Fruit fly (Drosophila melanogaster) whole organism, embryonic: Measurements from ENCODE around the gene CG18577.

Experiments
- BEAF-32 ChIP-seq: fragments of 200-800 bp; sonication (Bioruptor generic); optimal IDR thresholded peaks from 3 replicates; lab custom pipeline; 2017; ENCODE audit warnings: missing biosample characterization, missing genetic modification characterization, mild to moderate bottlenecking, moderate library complexity, missing genetic modification reagents
- Bgb ChIP-seq: fragments of 200-800 bp; sonication (Bioruptor generic); IDR thresholded peaks from 2 replicates; pipeline ENCODE4 v1.3.6; 2022; ENCODE audit warnings: missing biosample characterization, missing genetic modification characterization; ENCODE audit not compliant: partially characterized antibody
- CG1024 ChIP-seq: fragments of 200-800 bp; sonication (Bioruptor generic); IDR thresholded peaks from 2 replicates; pipeline ENCODE4 v1.3.6; 2022; ENCODE audit warnings: missing biosample characterization, missing genetic modification characterization
- CG10267 ChIP-seq: fragments of 200-800 bp; sonication (Bioruptor generic); optimal IDR thresholded peaks from 2 replicates; lab custom pipeline; 2018; ENCODE audit warnings: missing biosample characterization, mild to moderate bottlenecking, missing genetic modification characterization, moderate library complexity
- CG10462 ChIP-seq: fragments of 200-800 bp; sonication (Bioruptor generic); optimal IDR thresholded peaks from 2 replicates; lab custom pipeline; 2016; ENCODE audit warnings: missing biosample characterization, missing genetic modification characterization
- CG12236 ChIP-seq: fragments of 200-800 bp; sonication (Bioruptor generic); optimal IDR thresholded peaks from 2 replicates; lab custom pipeline; 2016; ENCODE audit warnings: missing biosample characterization, missing genetic modification characterization
- CG13424 ChIP-seq: fragments of 200-800 bp; sonication (Bioruptor generic); optimal IDR thresholded peaks from 2 replicates; lab custom pipeline; 2019; ENCODE audit warnings: missing biosample characterization, mild to moderate bottlenecking, missing genetic modification characterization, moderate library complexity
- CG14441 ChIP-seq: fragments of 200-800 bp; sonication (Bioruptor generic); IDR thresholded peaks from 2 replicates; pipeline ENCODE4 v1.3.6; 2022; ENCODE audit warnings: missing biosample characterization, missing genetic modification characterization
- CG15269 ChIP-seq: fragments of 200-800 bp; sonication (Bioruptor generic); optimal IDR thresholded peaks from 2 replicates; lab custom pipeline; 2018; ENCODE audit warnings: missing biosample characterization, mild to moderate bottlenecking, missing genetic modification characterization, moderate library complexity
- CG15514 ChIP-seq: fragments of 200-800 bp; sonication (Bioruptor generic); optimal IDR thresholded peaks from 3 replicates; lab custom pipeline; 2017; ENCODE audit warnings: missing biosample characterization, missing genetic modification characterization, mild to moderate bottlenecking, moderate library complexity, missing genetic modification reagents
- CG1647 ChIP-seq: fragments of 200-800 bp; sonication (Bioruptor generic); optimal IDR thresholded peaks from 3 replicates; lab custom pipeline; 2016; ENCODE audit warnings: missing biosample characterization, missing genetic modification characterization
- CG17361 ChIP-seq: fragments of 200-800 bp; sonication (Bioruptor generic); IDR thresholded peaks from 3 replicates; pipeline ENCODE4 v1.3.6; 2022; ENCODE audit warnings: missing biosample characterization, missing genetic modification characterization
- CG17912 ChIP-seq: fragments of 200-800 bp; sonication (Bioruptor generic); optimal IDR thresholded peaks from 2 replicates; lab custom pipeline; 2018; ENCODE audit warnings: missing biosample characterization, mild to moderate bottlenecking, missing genetic modification characterization
- CG18262 ChIP-seq: fragments of 200-800 bp; optimal IDR thresholded peaks from 3 replicates; lab custom pipeline; 2019; ENCODE audit warnings: missing biosample characterization, mild to moderate bottlenecking, missing genetic modification characterization, moderate library complexity
- CG2678 ChIP-seq: fragments of 200-800 bp; sonication (Bioruptor generic); optimal IDR thresholded peaks from 3 replicates; lab custom pipeline; 2019; ENCODE audit warnings: missing biosample characterization, mild to moderate bottlenecking, missing genetic modification characterization, moderate library complexity
- CG32772 ChIP-seq: fragments of 200-800 bp; sonication (Bioruptor generic); IDR thresholded peaks from 2 replicates; pipeline ENCODE4 v1.3.6; 2022; ENCODE audit warnings: missing biosample characterization, missing genetic modification characterization
- CG3838 ChIP-seq: fragments of 200-800 bp; sonication (Bioruptor generic); optimal IDR thresholded peaks from 3 replicates; lab custom pipeline; 2016; ENCODE audit warnings: missing biosample characterization, missing genetic modification characterization
- CG4707 ChIP-seq: fragments of 200-800 bp; sonication (Bioruptor generic); optimal IDR thresholded peaks from 2 replicates; lab custom pipeline; 2018; ENCODE audit warnings: missing biosample characterization, mild to moderate bottlenecking, missing genetic modification characterization, moderate library complexity
- CG6254 ChIP-seq: fragments of 200-800 bp; sonication (Bioruptor generic); optimal IDR thresholded peaks from 3 replicates; lab custom pipeline; 2017; ENCODE audit warnings: mild to moderate bottlenecking, missing biosample characterization, missing genetic modification reagents, missing genetic modification characterization
- CG7839 ChIP-seq: fragments of 200-800 bp; sonication (Bioruptor generic); optimal IDR thresholded peaks from 3 replicates; lab custom pipeline; 2018; ENCODE audit warnings: missing biosample characterization, mild to moderate bottlenecking, missing genetic modification characterization, moderate library complexity
- CG8478 ChIP-seq: fragments of >200 bp; optimal IDR thresholded peaks from 2 replicates; lab custom pipeline; 2018
- CoRest ChIP-seq: fragments of 200-800 bp; sonication (Bioruptor generic); optimal IDR thresholded peaks from 3 replicates; lab custom pipeline; 2018; ENCODE audit warnings: missing biosample characterization, mild to moderate bottlenecking, missing genetic modification characterization, moderate library complexity
- D ChIP-seq, 2 experiments: fragments of 200-800 bp in 1 of 2; fragments of >200 bp in 1 of 2; sonication (Bioruptor generic) in 1 of 2; optimal IDR thresholded peaks; 2 replicates in 1 of 2; 3 replicates in 1 of 2; lab custom pipeline; 2017; ENCODE audit warnings: mild to moderate bottlenecking in 1 of 2, missing biosample characterization in 1 of 2, missing genetic modification characterization in 1 of 2, missing genetic modification reagents in 1 of 2
- Dll ChIP-seq: fragments of 200-800 bp; sonication (Bioruptor generic); IDR thresholded peaks from 4 replicates; pipeline ENCODE4 v1.3.6; 2022; ENCODE audit warnings: missing biosample characterization, missing genetic modification characterization; ENCODE audit not compliant: partially characterized antibody
- Drgx ChIP-seq: fragments of 200-800 bp; sonication (Bioruptor generic); IDR thresholded peaks from 2 replicates; pipeline ENCODE4 v1.3.6; 2022; ENCODE audit warnings: missing biosample characterization, missing genetic modification characterization
- ERR ChIP-seq: fragments of 200-800 bp; sonication (Bioruptor generic); optimal IDR thresholded peaks from 2 replicates; lab custom pipeline; 2016; ENCODE audit warnings: missing biosample characterization, missing genetic modification characterization
- H2.0 ChIP-seq: fragments of 200-800 bp; sonication (Bioruptor generic); IDR thresholded peaks from 2 replicates; pipeline ENCODE4 v1.3.6; 2022; ENCODE audit warnings: missing biosample characterization, missing genetic modification characterization
- Jarid2 ChIP-seq: fragments of 200-800 bp; sonication (Bioruptor generic); optimal IDR thresholded peaks from 3 replicates; lab custom pipeline; 2017; ENCODE audit warnings: mild to moderate bottlenecking, missing biosample characterization, missing genetic modification reagents, missing genetic modification characterization
- MESR4 ChIP-seq: fragments of 200-800 bp; sonication (Bioruptor generic); optimal IDR thresholded peaks from 2 replicates; lab custom pipeline; 2018; ENCODE audit warnings: missing biosample characterization, mild to moderate bottlenecking, missing genetic modification characterization, moderate library complexity
- NC2β ChIP-seq: fragments of 200-800 bp; sonication (Bioruptor generic); optimal IDR thresholded peaks from 2 replicates; lab custom pipeline; 2016; ENCODE audit warnings: missing biosample characterization, missing genetic modification characterization
- Sox100B ChIP-seq: fragments of 200-800 bp; sonication (Bioruptor generic); optimal IDR thresholded peaks from 3 replicates; lab custom pipeline; 2018; ENCODE audit warnings: missing biosample characterization, mild to moderate bottlenecking, missing genetic modification characterization
- abd-A ChIP-seq: fragments of 200-800 bp; sonication (Bioruptor generic); optimal IDR thresholded peaks from 3 replicates; lab custom pipeline; 2019; ENCODE audit warnings: missing biosample characterization, mild to moderate bottlenecking, missing genetic modification characterization, moderate library complexity
- ac ChIP-seq: fragments of 200-800 bp; sonication (Bioruptor generic); optimal IDR thresholded peaks from 3 replicates; lab custom pipeline; 2017; ENCODE audit warnings: missing biosample characterization, mild to moderate bottlenecking, missing genetic modification characterization
- croc ChIP-seq: fragments of 200-800 bp; sonication (Bioruptor generic); conservative IDR thresholded peaks from 3 replicates; pipeline ENCODE4 v1.3.6; 2022; ENCODE audit warnings: missing biosample characterization, missing genetic modification characterization
- crp ChIP-seq, 2 experiments: fragments of 200-800 bp; sonication (Bioruptor generic); optimal IDR thresholded peaks; 2 replicates in 1 of 2; 3 replicates in 1 of 2; lab custom pipeline; 2017; ENCODE audit warnings: missing biosample characterization in 2 of 2, missing genetic modification characterization in 2 of 2, mild to moderate bottlenecking in 1 of 2, moderate library complexity in 1 of 2
- dan ChIP-seq: fragments of 200-800 bp; sonication (Bioruptor generic); IDR thresholded peaks from 2 replicates; pipeline ENCODE4 v1.3.6; 2022; ENCODE audit warnings: missing biosample characterization, missing genetic modification characterization
- gem ChIP-seq: fragments of 200-800 bp; sonication (Bioruptor generic); optimal IDR thresholded peaks from 2 replicates; lab custom pipeline; 2019; ENCODE audit warnings: missing biosample characterization, mild to moderate bottlenecking, missing genetic modification characterization, moderate library complexity
- lilli ChIP-seq: fragments of 200-800 bp; sonication (Bioruptor generic); optimal IDR thresholded peaks from 3 replicates; lab custom pipeline; 2016; ENCODE audit warnings: missing biosample characterization, missing genetic modification characterization
- nau ChIP-seq: fragments of 200-800 bp; sonication (Bioruptor generic); optimal IDR thresholded peaks from 3 replicates; lab custom pipeline; 2017; ENCODE audit warnings: missing biosample characterization, mild to moderate bottlenecking, missing genetic modification characterization, missing genetic modification reagents
- pum ChIP-seq: fragments of 200-800 bp; sonication (Bioruptor generic); optimal IDR thresholded peaks from 2 replicates; lab custom pipeline; 2016; ENCODE audit warnings: missing biosample characterization, missing genetic modification characterization
- repo ChIP-seq: fragments of 200-800 bp; sonication (Bioruptor generic); optimal IDR thresholded peaks from 2 replicates; lab custom pipeline; 2016; ENCODE audit warnings: missing biosample characterization, missing genetic modification characterization
- row ChIP-seq: fragments of 200-800 bp; sonication (Bioruptor generic); IDR thresholded peaks from 3 replicates; pipeline ENCODE4 v1.3.6; 2022; ENCODE audit warnings: missing biosample characterization, missing genetic modification characterization
- schlank ChIP-seq: fragments of 200-800 bp; sonication (Bioruptor generic); optimal IDR thresholded peaks from 2 replicates; lab custom pipeline; 2018; ENCODE audit warnings: missing biosample characterization, mild to moderate bottlenecking, missing genetic modification characterization
- scrt ChIP-seq: fragments of 200-800 bp; sonication (Bioruptor generic); optimal IDR thresholded peaks from 2 replicates; lab custom pipeline; 2018; ENCODE audit warnings: missing biosample characterization, mild to moderate bottlenecking, missing genetic modification characterization, moderate library complexity
- sens-2 ChIP-seq: fragments of 200-800 bp; sonication (Bioruptor generic); IDR thresholded peaks from 2 replicates; pipeline ENCODE4 v1.3.6; 2022; ENCODE audit warnings: missing biosample characterization, missing genetic modification characterization
- trem ChIP-seq: fragments of 200-800 bp; optimal IDR thresholded peaks from 3 replicates; lab custom pipeline; 2019; ENCODE audit warnings: missing biosample characterization, mild to moderate bottlenecking, missing genetic modification characterization, moderate library complexity
- trh ChIP-seq: fragments of 200-800 bp; sonication (Bioruptor generic); optimal IDR thresholded peaks from 2 replicates; lab custom pipeline; 2016; ENCODE audit warnings: missing biosample characterization, missing genetic modification characterization
- vnd ChIP-seq: fragments of 200-800 bp; sonication (Bioruptor generic); IDR thresholded peaks from 3 replicates; pipeline ENCODE4 v1.3.6; 2022; ENCODE audit warnings: missing biosample characterization, missing genetic modification characterization; ENCODE audit not compliant: partially characterized antibody
- wdn ChIP-seq: fragments of 200-800 bp; sonication (Bioruptor generic); IDR thresholded peaks from 2 replicates; pipeline ENCODE4 v1.3.6; 2022; ENCODE audit warnings: missing biosample characterization, missing genetic modification characterization

CG18577 gene

DNA sequence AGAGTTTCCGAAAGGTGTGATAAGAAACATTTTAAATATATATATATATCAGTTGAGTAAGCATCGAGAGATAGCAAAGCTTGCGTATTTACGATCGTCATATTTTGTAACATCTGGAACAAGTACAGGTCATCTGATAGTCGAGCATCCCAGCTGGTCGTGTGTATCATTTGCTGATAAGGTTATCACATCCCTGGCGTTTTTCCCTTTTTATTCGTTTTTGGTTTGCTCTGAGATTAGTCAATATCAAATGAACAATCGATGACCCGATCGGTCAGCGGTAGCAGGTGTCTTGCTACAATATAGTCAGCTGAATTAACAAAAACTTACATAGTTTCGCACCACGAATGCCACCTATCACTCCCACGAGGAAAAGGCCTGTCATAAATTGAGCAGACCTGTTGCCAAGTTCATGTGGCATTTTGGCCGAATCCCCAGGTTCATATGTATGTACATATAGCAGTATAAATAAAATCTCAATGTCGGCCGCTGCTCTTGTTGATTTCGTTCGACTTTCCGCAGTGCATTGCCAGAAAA, 5.1 kb downstream of the CG18577 start (continued):
- TF ChIP-seq Bgb (GFP tag; lab: Robert Waterston, UW) = no peak
- no peak for TF ChIP-seq pum
- no peak for TF ChIP-seq trem
- no peak for TF ChIP-seq ac (GFP tag; lab: Kevin White, UChicago)
- no peak for TF ChIP-seq CG17912 (GFP tag; lab: Kevin White, UChicago)
- peak; percentile 54 for TF ChIP-seq CG15514 (GFP tag; lab: Kevin White, UChicago)
- TF ChIP-seq CoRest (tag; lab: Kevin White, UChicago) = peak; percentile 62
- no peak for TF ChIP-seq abd-A (tag; lab: Kevin White, UChicago)
- no peak for TF ChIP-seq Jarid2 (GFP tag; lab: Kevin White, UChicago)
- no peak for TF ChIP-seq CG12236 (GFP tag; lab: Kevin White, UChicago)
- no peak for TF ChIP-seq Dll (GFP tag; lab: Robert Waterston, UW)
- TF ChIP-seq CG4707 (GFP tag; lab: Kevin White, UChicago) = no peak
- no peak for TF ChIP-seq CG8478 (lab: Kevin White, UChicago)
- no peak for TF ChIP-seq D (optimal IDR thresholded peaks at IDR 0.05; lab: Kevin White, UChicago)
- no peak for TF ChIP-seq D (GFP tag; optimal IDR thresholded peaks at IDR 0.05; lab: Kevin White, UChicago)
- peak; percentile 4 for TF ChIP-seq schlank (tag; lab: Kevin White, UChicago)
- peak; percentile 15 for TF ChIP-seq CG10267 (tag; lab: Kevin White, UChicago)
- no peak for TF ChIP-seq CG6254
- no peak for TF ChIP-seq trh (GFP tag; lab: Kevin White, UChicago)
- TF ChIP-seq Sox100B (GFP tag; lab: Kevin White, UChicago) = no peak
- peak; percentile 76 for TF ChIP-seq CG15269 (tag; lab: Kevin White, UChicago)
- TF ChIP-seq vnd (GFP tag; lab: Robert Waterston, UW) = no peak
- no peak for TF ChIP-seq repo
- TF ChIP-seq ERR = no peak
- TF ChIP-seq CG2678 (tag; lab: Kevin White, UChicago) = peak; percentile 78
- peak; percentile 82 for TF ChIP-seq gem (tag; lab: Kevin White, UChicago)
- no peak for TF ChIP-seq croc (GFP tag; lab: Robert Waterston, UW)
- no peak for TF ChIP-seq CG3838
- TF ChIP-seq CG13424 (tag; lab: Kevin White, UChicago) = peak; percentile 53
- no peak for TF ChIP-seq CG1647 (GFP tag; lab: Kevin White, UChicago)
- no peak for TF ChIP-seq BEAF-32 (GFP tag; lab: Kevin White, UChicago)
- TF ChIP-seq H2.0 (GFP tag; lab: Robert Waterston, UW) = peak; percentile 47
- no peak; the same call in 2 of the 3 replicates for TF ChIP-seq CG17361 (GFP tag; lab: Robert Waterston, UW)
- peak; percentile 75 for TF ChIP-seq CG14441
- TF ChIP-seq crp (GFP tag; optimal IDR thresholded peaks at IDR 0.05; lab: Kevin White, UChicago) = no peak
- no peak for TF ChIP-seq dan (GFP tag; lab: Robert Waterston, UW)
- TF ChIP-seq CG1024 = no peak
- TF ChIP-seq nau = peak; percentile 16
- TF ChIP-seq CG7839 (tag; lab: Kevin White, UChicago) = peak; percentile 79
- TF ChIP-seq CG32772 (GFP tag; lab: Robert Waterston, UW) = 0 out of 2 replicates have a peak, but pooled peaks have one; percentile 32
- TF ChIP-seq Drgx (GFP tag; lab: Robert Waterston, UW) = peak; percentile 47
- TF ChIP-seq wdn (GFP tag; lab: Robert Waterston, UW) = 0 out of 2 replicates have a peak, but pooled peaks have one; percentile 14
- peak; percentile 92 for TF ChIP-seq row
- TF ChIP-seq lilli (GFP tag; lab: Kevin White, UChicago) = peak; percentile 51
- peak; percentile 50 for TF ChIP-seq CG18262 (tag; lab: Kevin White, UChicago)
- TF ChIP-seq CG10462 (GFP tag; lab: Kevin White, UChicago) = no peak
- TF ChIP-seq NC2β (GFP tag; lab: Kevin White, UChicago) = no peak
- TF ChIP-seq MESR4 (GFP tag; lab: Kevin White, UChicago) = no peak
- no peak for TF ChIP-seq sens-2 (GFP tag; lab: Robert Waterston, UW)
- TF ChIP-seq scrt (GFP tag; lab: Kevin White, UChicago) = peak; percentile 63
